Worm (Caenorhabditis elegans) whole organism, L1 larva: Measurements from ENCODE around the gene sru-22.

Experiments
- ceh-82 ChIP-seq, 3 experiments: fragments of 150-350 bp in 1 of 3; sonication (generic microtip) in 2 of 3; optimal IDR thresholded peaks; 2 replicates each; lab custom pipeline; 2014 to 2017; ENCODE audit warnings: missing biosample characterization in 3 of 3, missing genetic modification characterization in 3 of 3
- elt-3 ChIP-seq, 6 experiments: fragments of 150-350 bp in 1 of 6; sonication (generic microtip); optimal IDR thresholded peaks; 2 replicates each; lab custom pipeline; 2017 to 2018; ENCODE audit warnings: missing biosample characterization in 6 of 6, missing genetic modification characterization in 6 of 6, inconsistent platforms in 1 of 6
- fkh-4 ChIP-seq: sonication (generic microtip); optimal IDR thresholded peaks from 2 replicates; lab custom pipeline; 2016; ENCODE audit warnings: missing compliant biosample characterization, missing genetic modification characterization, borderline replicate concordance
- mdl-1 ChIP-seq, 2 experiments: fragments of 150-350 bp; optimal IDR thresholded peaks; 2 replicates each; lab custom pipeline; 2014 to 2017; ENCODE audit warnings: missing biosample characterization in 2 of 2, missing genetic modification characterization in 2 of 2, inconsistent platforms in 1 of 2
- nhr-237 ChIP-seq: fragments of 150-350 bp; optimal IDR thresholded peaks from 2 replicates; lab custom pipeline; 2014; ENCODE audit warnings: missing biosample characterization, missing genetic modification characterization
- nhr-47 ChIP-seq: sonication (generic microtip); optimal IDR thresholded peaks from 2 replicates; lab custom pipeline; 2016; ENCODE audit warnings: mild to moderate bottlenecking, missing genetic modification characterization, moderate library complexity, missing compliant biosample characterization
- unc-62 ChIP-seq: fragments of 150-350 bp; optimal IDR thresholded peaks from 2 replicates; lab custom pipeline; 2014; ENCODE audit warnings: missing biosample characterization, missing genetic modification reagents, missing genetic modification characterization
- ztf-11 ChIP-seq, 2 experiments: sonication (generic microtip); optimal IDR thresholded peaks; 2 replicates each; lab custom pipeline; 2016 to 2017; ENCODE audit warnings: missing genetic modification characterization in 2 of 2, missing biosample characterization in 1 of 2, missing compliant biosample characterization in 1 of 2

- TF ChIP-seq nhr-47 (tag; lab: Kevin White, UChicago) (no peak), ztf-11 (tag; optimal IDR thresholded peaks at IDR 0.05; lab: Kevin White, UChicago) (no peak), mdl-1 (tag; optimal IDR thresholded peaks at IDR 0.05; lab: Kevin White, UChicago) (no peak), elt-3 (tag; optimal IDR thresholded peaks at IDR 0.05; lab: Kevin White, UChicago) (no peak), unc-62 (GFP tag; lab: Kevin White, UChicago) (no peak), ceh-82 (tag; optimal IDR thresholded peaks at IDR 0.05; lab: Kevin White, UChicago) (no peak), fkh-4 (tag; lab: Kevin White, UChicago) (no peak), nhr-237 (tag; lab: Kevin White, UChicago) (no peak)
Observed at ce11 chrV:15982733-15983344, 8.1 kb upstream of the sru-22 start, which contains the start of the genes fbxa-99 and F36G9.13.
